Fruit fly (Drosophila melanogaster) whole organism, embryonic: Measurements from ENCODE around the gene ND-B17.2.

ENCODE experiments used
- Abd-B ChIP-seq: fragments of 200-800 bp; sonication (Bioruptor generic); optimal IDR thresholded peaks from 2 replicates; lab custom pipeline; 2018; ENCODE audit warnings: missing biosample characterization, mild to moderate bottlenecking, missing genetic modification characterization, moderate library complexity
- B-H2 ChIP-seq: fragments of 200-800 bp; sonication (Bioruptor generic); optimal IDR thresholded peaks from 2 replicates; lab custom pipeline; 2018; ENCODE audit warnings: missing biosample characterization, mild to moderate bottlenecking, missing genetic modification characterization
- Blimp-1 ChIP-seq: fragments of 200-800 bp; sonication (Bioruptor generic); optimal IDR thresholded peaks from 3 replicates; lab custom pipeline; 2018; ENCODE audit warnings: missing biosample characterization, missing genetic modification characterization, mild to moderate bottlenecking, moderate library complexity, missing genetic modification reagents
- CG10147 ChIP-seq: fragments of 200-800 bp; sonication (Bioruptor generic); optimal IDR thresholded peaks from 2 replicates; lab custom pipeline; 2019; ENCODE audit warnings: missing biosample characterization, mild to moderate bottlenecking, missing genetic modification characterization, moderate library complexity
- CG10959 ChIP-seq: fragments of 200-800 bp; sonication (Bioruptor generic); IDR thresholded peaks from 2 replicates; pipeline ENCODE4 v1.3.6; 2022; ENCODE audit warnings: missing biosample characterization, missing genetic modification characterization
- CG11085 ChIP-seq: fragments of 200-800 bp; sonication (Bioruptor generic); IDR thresholded peaks from 2 replicates; pipeline ENCODE4 v1.3.6; 2022; ENCODE audit warnings: missing biosample characterization, missing genetic modification characterization
- CG13624 ChIP-seq: fragments of 200-800 bp; sonication (Bioruptor generic); optimal IDR thresholded peaks from 2 replicates; lab custom pipeline; 2016; ENCODE audit warnings: missing biosample characterization, missing genetic modification characterization
- CG14860 ChIP-seq: fragments of 200-800 bp; sonication (Bioruptor generic); IDR thresholded peaks from 3 replicates; pipeline ENCODE4 v1.3.6; 2022; ENCODE audit warnings: missing biosample characterization, missing genetic modification characterization; ENCODE audit not compliant: partially characterized antibody
- CG15269 ChIP-seq: fragments of 200-800 bp; sonication (Bioruptor generic); optimal IDR thresholded peaks from 2 replicates; lab custom pipeline; 2018; ENCODE audit warnings: missing biosample characterization, mild to moderate bottlenecking, missing genetic modification characterization, moderate library complexity
- CG18011 ChIP-seq: fragments of 200-800 bp; sonication (Bioruptor generic); optimal IDR thresholded peaks from 2 replicates; lab custom pipeline; 2017; ENCODE audit warnings: missing biosample characterization, missing genetic modification characterization, mild to moderate bottlenecking, moderate library complexity, missing genotype
- CG2875 ChIP-seq: fragments of 200-800 bp; sonication (Bioruptor generic); optimal IDR thresholded peaks from 2 replicates; lab custom pipeline; 2017; ENCODE audit warnings: missing biosample characterization, mild to moderate bottlenecking, missing genetic modification characterization, missing genetic modification reagents
- CG3726 ChIP-seq: fragments of 200-800 bp; sonication (Bioruptor generic); IDR thresholded peaks from 3 replicates; pipeline ENCODE4, ENCODE4 v1.3.6; 2022; ENCODE audit warnings: missing biosample characterization, missing genetic modification characterization
- CG43689 ChIP-seq: fragments of 200-800 bp; sonication (Bioruptor generic); IDR thresholded peaks from 2 replicates; pipeline ENCODE4 v1.3.6; 2022; ENCODE audit warnings: missing biosample characterization, missing genetic modification characterization
- CG4707 ChIP-seq: fragments of 200-800 bp; sonication (Bioruptor generic); optimal IDR thresholded peaks from 2 replicates; lab custom pipeline; 2018; ENCODE audit warnings: missing biosample characterization, mild to moderate bottlenecking, missing genetic modification characterization, moderate library complexity
- CG5953 ChIP-seq: fragments of 200-800 bp; sonication (Bioruptor generic); IDR thresholded peaks from 2 replicates; pipeline ENCODE4 v1.3.6; 2022; ENCODE audit warnings: missing biosample characterization, missing genetic modification characterization
- CG6689 ChIP-seq: fragments of 200-800 bp; sonication (Bioruptor generic); IDR thresholded peaks from 2 replicates; pipeline ENCODE4 v1.3.6; 2022; ENCODE audit warnings: missing biosample characterization, missing genetic modification characterization
- CG9876 ChIP-seq: fragments of 200-800 bp; sonication (Bioruptor generic); optimal IDR thresholded peaks from 2 replicates; lab custom pipeline; 2016; ENCODE audit warnings: missing biosample characterization, missing genetic modification characterization
- CG9932 ChIP-seq: fragments of 200-800 bp; sonication (Bioruptor generic); IDR thresholded peaks from 2 replicates; pipeline ENCODE4 v1.3.6; 2022; ENCODE audit warnings: missing biosample characterization, missing genetic modification characterization
- Camta ChIP-seq: fragments of 200-800 bp; sonication (Bioruptor generic); optimal IDR thresholded peaks from 2 replicates; lab custom pipeline; 2016; ENCODE audit warnings: missing biosample characterization, missing genetic modification characterization
- CoRest ChIP-seq: fragments of 200-800 bp; sonication (Bioruptor generic); optimal IDR thresholded peaks from 3 replicates; lab custom pipeline; 2018; ENCODE audit warnings: missing biosample characterization, mild to moderate bottlenecking, missing genetic modification characterization, moderate library complexity
- Dad ChIP-seq: fragments of 200-800 bp; sonication (Bioruptor generic); optimal IDR thresholded peaks from 3 replicates; lab custom pipeline; 2016; ENCODE audit warnings: missing biosample characterization, missing genetic modification characterization
- H15 ChIP-seq: fragments of 200-800 bp; sonication (Bioruptor generic); IDR thresholded peaks from 3 replicates; pipeline ENCODE4 v1.3.6; 2022; ENCODE audit warnings: missing biosample characterization, missing genetic modification characterization
- HLH3B ChIP-seq: fragments of 200-800 bp; sonication (Bioruptor generic); IDR thresholded peaks from 2 replicates; pipeline ENCODE4 v1.3.6; 2022; ENCODE audit warnings: missing biosample characterization, missing genetic modification characterization
- HLHmδ ChIP-seq: fragments of 200-800 bp; sonication (Bioruptor generic); optimal IDR thresholded peaks from 2 replicates; lab custom pipeline; 2018; ENCODE audit warnings: missing biosample characterization, mild to moderate bottlenecking, missing genetic modification characterization, moderate library complexity
- Hr3 ChIP-seq: fragments of 200-800 bp; sonication (Bioruptor generic); optimal IDR thresholded peaks from 3 replicates; lab custom pipeline; 2016; ENCODE audit warnings: missing biosample characterization, missing genetic modification characterization
- Hr39 ChIP-seq: fragments of >200 bp; optimal IDR thresholded peaks from 2 replicates; lab custom pipeline; 2017
- MBD-R2 ChIP-seq: fragments of 200-800 bp; sonication (Bioruptor generic); IDR thresholded peaks from 2 replicates; pipeline ENCODE4 v1.3.6; 2022; ENCODE audit warnings: missing biosample characterization, missing genetic modification characterization
- Nf-YB ChIP-seq: fragments of 200-800 bp; sonication (Bioruptor generic); optimal IDR thresholded peaks from 3 replicates; lab custom pipeline; 2019; ENCODE audit warnings: missing biosample characterization, mild to moderate bottlenecking, missing genetic modification characterization, moderate library complexity
- Opbp ChIP-seq: fragments of 200-800 bp; sonication (Bioruptor generic); IDR thresholded peaks from 3 replicates; pipeline ENCODE4 v1.3.6; 2022; ENCODE audit warnings: missing biosample characterization, missing genetic modification characterization; ENCODE audit not compliant: partially characterized antibody
- Stat92E ChIP-seq, 3 experiments: fragments of >200 bp in 2 of 3; fragments of 200-800 bp in 1 of 3; sonication (Bioruptor generic) in 1 of 3; optimal IDR thresholded peaks; 2 replicates each; lab custom pipeline; 2017 to 2019; ENCODE audit warnings: missing biosample characterization in 3 of 3, missing genetic modification characterization in 3 of 3, mild to moderate bottlenecking in 1 of 3, moderate library complexity in 1 of 3
- Xbp1 ChIP-seq: fragments of 200-800 bp; sonication (Bioruptor generic); optimal IDR thresholded peaks from 3 replicates; lab custom pipeline; 2016; ENCODE audit warnings: missing biosample characterization, mild to moderate bottlenecking, missing genetic modification characterization
- bbx ChIP-seq: fragments of 200-800 bp; sonication (Bioruptor generic); IDR thresholded peaks from 2 replicates; pipeline ENCODE4 v1.3.6; 2022; ENCODE audit warnings: missing biosample characterization, missing genetic modification characterization; ENCODE audit not compliant: partially characterized antibody
- ci ChIP-seq: fragments of 200-800 bp; sonication (Bioruptor generic); IDR thresholded peaks from 3 replicates; pipeline ENCODE4 v1.3.6; 2022; ENCODE audit warnings: missing biosample characterization, missing genetic modification characterization
- fd96Cb ChIP-seq: fragments of 200-800 bp; sonication (Bioruptor generic); optimal IDR thresholded peaks from 2 replicates; lab custom pipeline; 2018; ENCODE audit warnings: missing biosample characterization, mild to moderate bottlenecking, missing genetic modification characterization, moderate library complexity
- gem ChIP-seq: fragments of 200-800 bp; sonication (Bioruptor generic); optimal IDR thresholded peaks from 2 replicates; lab custom pipeline; 2019; ENCODE audit warnings: missing biosample characterization, mild to moderate bottlenecking, missing genetic modification characterization, moderate library complexity
- hbn ChIP-seq: fragments of 200-800 bp; sonication (Bioruptor generic); IDR thresholded peaks from 2 replicates; pipeline ENCODE4 v1.3.6; 2022; ENCODE audit warnings: missing biosample characterization, missing genetic modification characterization; ENCODE audit not compliant: partially characterized antibody
- lola ChIP-seq, 3 experiments: fragments of >200 bp in 2 of 3; fragments of 200-800 bp in 1 of 3; sonication (Bioruptor generic) in 1 of 3; optimal IDR thresholded peaks; 2 replicates each; lab custom pipeline; 2017 to 2019; ENCODE audit warnings: missing biosample characterization in 3 of 3, missing genetic modification characterization in 3 of 3, mild to moderate bottlenecking in 1 of 3, moderate library complexity in 1 of 3
- mirr ChIP-seq: fragments of 200-800 bp; sonication (Bioruptor generic); optimal IDR thresholded peaks from 3 replicates; lab custom pipeline; 2018; ENCODE audit warnings: missing biosample characterization, mild to moderate bottlenecking, missing genetic modification characterization
- row ChIP-seq: fragments of 200-800 bp; sonication (Bioruptor generic); IDR thresholded peaks from 3 replicates; pipeline ENCODE4 v1.3.6; 2022; ENCODE audit warnings: missing biosample characterization, missing genetic modification characterization
- stc ChIP-seq: fragments of 200-800 bp; sonication (Bioruptor generic); IDR thresholded peaks from 2 replicates; pipeline ENCODE4 v1.3.6; 2022; ENCODE audit warnings: missing biosample characterization, missing genetic modification characterization
- stwl ChIP-seq: fragments of 200-800 bp; sonication (Bioruptor generic); optimal IDR thresholded peaks from 3 replicates; lab custom pipeline; 2018; ENCODE audit warnings: missing biosample characterization, mild to moderate bottlenecking, missing genetic modification characterization, moderate library complexity
- sug ChIP-seq: fragments of 200-800 bp; optimal IDR thresholded peaks from 2 replicates; lab custom pipeline; 2019; ENCODE audit warnings: missing biosample characterization, mild to moderate bottlenecking, missing genetic modification characterization, moderate library complexity
- tin ChIP-seq: fragments of 200-800 bp; sonication (Bioruptor generic); optimal IDR thresholded peaks from 3 replicates; lab custom pipeline; 2016; ENCODE audit warnings: missing biosample characterization, missing genetic modification characterization
- vfl ChIP-seq: fragments of 200-800 bp; sonication (Bioruptor generic); optimal IDR thresholded peaks from 2 replicates; lab custom pipeline; 2016; ENCODE audit warnings: missing biosample characterization, missing genetic modification characterization
- vnd ChIP-seq: fragments of 200-800 bp; sonication (Bioruptor generic); IDR thresholded peaks from 3 replicates; pipeline ENCODE4 v1.3.6; 2022; ENCODE audit warnings: missing biosample characterization, missing genetic modification characterization; ENCODE audit not compliant: partially characterized antibody
- yki ChIP-seq: fragments of >200 bp; optimal IDR thresholded peaks from 3 replicates; lab custom pipeline; 2018
- zfh1 ChIP-seq: fragments of 200-800 bp; sonication (Bioruptor generic); IDR thresholded peaks from 3 replicates; pipeline ENCODE4 v1.3.6; 2022; ENCODE audit warnings: missing biosample characterization, missing genetic modification characterization

Gene ND-B17.2

dm6 chr2L:2591569-2591968 lies 11.6 kb upstream of the ND-B17.2 start, which contains the start of gene CG15394:
Gene CG15394, plus strand, starts transcription at chr2L:2591869.
- TF ChIP-seq CG11085 (GFP tag; lab: Robert Waterston, UW) (0 out of 2 replicates have a peak, but pooled peaks have one; percentile 35), H15 (GFP tag; lab: Robert Waterston, UW) (0 out of 3 replicates have a peak, but pooled peaks have one; percentile 26), HLHmδ (GFP tag; lab: Kevin White, UChicago) (no peak)

- peak; percentile 68 for TF ChIP-seq CG9876 (GFP tag; lab: Kevin White, UChicago)
- no peak for TF ChIP-seq CG6689 (GFP tag; lab: Robert Waterston, UW)
- no peak for TF ChIP-seq HLHmδ (GFP tag; lab: Kevin White, UChicago)
- TF ChIP-seq CG10147, result no peak
- TF ChIP-seq CG10959 (GFP tag; lab: Robert Waterston, UW), result no peak
- TF ChIP-seq CG18011, result peak; percentile 18
- TF ChIP-seq fd96Cb, result no peak
- no peak for TF ChIP-seq lola (GFP tag; optimal IDR thresholded peaks at IDR 0.05; lab: Kevin White, UChicago)
- peak; percentile 41 for TF ChIP-seq sug
- TF ChIP-seq row (GFP tag; lab: Robert Waterston, UW), result peak; percentile 37; the same call in 2 of the 3 replicates
- peak; percentile 47 for TF ChIP-seq Hr3 (GFP tag; lab: Kevin White, UChicago)
- TF ChIP-seq Dad (GFP tag; lab: Kevin White, UChicago), result peak; percentile 31
- TF ChIP-seq B-H2 (GFP tag; lab: Kevin White, UChicago), result peak; percentile 71
- no peak for TF ChIP-seq Hr39 (lab: Kevin White, UChicago)
- TF ChIP-seq CG15269 (tag; lab: Kevin White, UChicago), result no peak
- peak; percentile 60; the same call in 1 of the 3 replicates for TF ChIP-seq ci (GFP tag; lab: Robert Waterston, UW)
- TF ChIP-seq CG11085 (GFP tag; lab: Robert Waterston, UW), result peak; percentile 52; the same call in 1 of the 2 replicates
- TF ChIP-seq CG9932 (GFP tag; lab: Robert Waterston, UW), result peak; percentile 86
- peak; percentile 57 for TF ChIP-seq Xbp1 (GFP tag; lab: Kevin White, UChicago)
- peak; percentile 99 for TF ChIP-seq stwl (tag; lab: Kevin White, UChicago)
- TF ChIP-seq CG2875 (GFP tag; lab: Kevin White, UChicago), result no peak
- peak; percentile 47; the same call in 1 of the 3 replicates for TF ChIP-seq H15 (GFP tag; lab: Robert Waterston, UW)
- TF ChIP-seq Blimp-1, result no peak
- peak; percentile 50 for TF ChIP-seq CG13624
- TF ChIP-seq Nf-YB (GFP tag; lab: Kevin White, UChicago), result no peak
- peak; percentile 48 for TF ChIP-seq vfl
- no peak for TF ChIP-seq CG4707 (GFP tag; lab: Kevin White, UChicago)
- no peak for TF ChIP-seq stc (GFP tag; lab: Robert Waterston, UW)
- TF ChIP-seq yki (lab: Kevin White, UChicago), result no peak
- TF ChIP-seq mirr, result peak; percentile 22
- TF ChIP-seq bbx (GFP tag; lab: Robert Waterston, UW), result peak; percentile 78
- TF ChIP-seq CG5953, result no peak
- peak; percentile 52 for TF ChIP-seq CoRest (tag; lab: Kevin White, UChicago)
- TF ChIP-seq hbn, result peak; percentile 67
- no peak for TF ChIP-seq CG43689
- no peak for TF ChIP-seq Abd-B (GFP tag; lab: Kevin White, UChicago)
- TF ChIP-seq tin, result peak; percentile 58
- TF ChIP-seq Opbp (GFP tag; lab: Robert Waterston, UW), result peak; percentile 83
- no peak for TF ChIP-seq gem (tag; lab: Kevin White, UChicago)
- peak; percentile 35; the same call in 1 of the 3 replicates for TF ChIP-seq CG14860 (GFP tag; lab: Robert Waterston, UW)
- peak; percentile 56 for TF ChIP-seq vnd
- TF ChIP-seq zfh1 (GFP tag; lab: Robert Waterston, UW), result peak; percentile 63; the same call in 1 of the 3 replicates
- TF ChIP-seq MBD-R2, result peak; percentile 87
- peak; percentile 47; the same call in 1 of the 2 replicates for TF ChIP-seq HLH3B (GFP tag; lab: Robert Waterston, UW)
- TF ChIP-seq CG3726 (GFP tag; lab: Robert Waterston, UW), result no peak
- TF ChIP-seq Stat92E (GFP tag; optimal IDR thresholded peaks at IDR 0.05; lab: Kevin White, UChicago), result no peak
- peak; percentile 39 for TF ChIP-seq Camta (GFP tag; lab: Kevin White, UChicago)
Measured at dm6 chr2L:2585285-2585684, 5.3 kb upstream of the ND-B17.2 start, which contains the start of gene Drp1. Gene Drp1, minus strand, starts transcription at chr2L:2585430.
